Fruit fly (Drosophila melanogaster) whole organism, wandering third instar larva: ENCODE results near the gene CG15005.

Source experiments
- CG32264 ChIP-seq: fragments of 200-800 bp; sonication (Bioruptor generic); optimal IDR thresholded peaks from 2 replicates; lab custom pipeline; 2016; ENCODE audit warnings: missing biosample characterization, missing genetic modification characterization
- CrebA ChIP-seq: fragments of 200-800 bp; sonication (Bioruptor generic); optimal IDR thresholded peaks from 2 replicates; lab custom pipeline; 2016; ENCODE audit warnings: missing biosample characterization, mild to moderate bottlenecking, missing genetic modification characterization, borderline replicate concordance
- Dfd ChIP-seq: fragments of >200 bp; optimal IDR thresholded peaks from 2 replicates; lab custom pipeline; 2017; ENCODE audit warnings: missing biosample characterization, missing genetic modification characterization
- GATAd ChIP-seq: sonication (Bioruptor generic); optimal IDR thresholded peaks from 2 replicates; lab custom pipeline; 2016; ENCODE audit warnings: missing biosample characterization, missing genetic modification characterization
- Hnf4 ChIP-seq: fragments of 200-800 bp; sonication (Bioruptor generic); optimal IDR thresholded peaks from 2 replicates; lab custom pipeline; 2016; ENCODE audit warnings: missing biosample characterization, mild to moderate bottlenecking, missing genetic modification characterization
- Mio ChIP-seq: sonication (Bioruptor generic); optimal IDR thresholded peaks from 2 replicates; lab custom pipeline; 2016; ENCODE audit warnings: missing biosample characterization, missing genetic modification characterization
- br ChIP-seq: fragments of 200-800 bp; sonication (Bioruptor generic); optimal IDR thresholded peaks from 2 replicates; lab custom pipeline; 2016; ENCODE audit warnings: missing biosample characterization, missing genetic modification characterization
- fru ChIP-seq: fragments of 200-800 bp; sonication (Bioruptor generic); optimal IDR thresholded peaks from 3 replicates; lab custom pipeline; 2016; ENCODE audit warnings: missing biosample characterization, mild to moderate bottlenecking, missing genetic modification characterization
- pan ChIP-seq: fragments of >200 bp; optimal IDR thresholded peaks from 2 replicates; lab custom pipeline; 2017
- psq ChIP-seq: fragments of 200-800 bp; sonication (Bioruptor generic); optimal IDR thresholded peaks from 3 replicates; lab custom pipeline; 2017; ENCODE audit warnings: missing biosample characterization, mild to moderate bottlenecking, missing genetic modification characterization, moderate library complexity
- tai ChIP-seq: sonication (Bioruptor generic); optimal IDR thresholded peaks from 2 replicates; lab custom pipeline; 2016; ENCODE audit warnings: missing biosample characterization, missing genetic modification characterization

dm6 chr3L:4177981-4178562, 26.1 kb downstream of the CG15005 start, which contains the start of gene Teh4:
- TF ChIP-seq GATAd (no peak), Mio (no peak), CrebA (no peak), tai (no peak), CG32264 (no peak), pan (lab: Kevin White, UChicago) (no peak), br (no peak), psq (GFP tag; lab: Kevin White, UChicago) (no peak), fru (no peak), Hnf4 (no peak), Dfd (GFP tag; lab: Kevin White, UChicago) (no peak)
